Fruit fly (Drosophila melanogaster): Measurements from ENCODE around the gene CG13461.

CG13461 gene

DNA sequence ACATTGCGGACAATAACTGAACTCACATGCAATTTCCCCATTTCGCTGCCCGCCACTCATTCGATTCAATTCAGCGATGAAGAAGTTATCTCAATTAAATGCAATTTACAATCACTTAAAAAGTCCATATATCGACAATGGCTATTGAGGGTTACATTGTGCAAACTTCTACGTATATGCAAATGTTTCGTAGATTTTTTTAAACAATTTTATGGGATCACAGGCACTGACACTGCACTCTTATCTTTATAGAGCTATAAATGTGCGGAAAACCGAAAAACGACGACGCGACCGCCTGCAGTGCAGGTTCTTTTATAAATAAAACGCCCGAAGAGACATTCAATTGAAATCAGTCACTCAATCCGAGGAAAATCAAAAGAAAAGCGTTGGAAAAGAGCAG is 36.0 kb upstream of the CG13461 start:
- TF ChIP-seq h (optimal IDR thresholded peaks at IDR 0.05) (no peak), insv (optimal IDR thresholded peaks at IDR 0.05) (no peak), Sin3A (optimal IDR thresholded peaks at IDR 0.05) (no peak), ttk (optimal IDR thresholded peaks at IDR 0.05) (no peak), Myc (optimal IDR thresholded peaks at IDR 0.05) (no peak), psq (optimal IDR thresholded peaks at IDR 0.05) (no peak)

DNA sequence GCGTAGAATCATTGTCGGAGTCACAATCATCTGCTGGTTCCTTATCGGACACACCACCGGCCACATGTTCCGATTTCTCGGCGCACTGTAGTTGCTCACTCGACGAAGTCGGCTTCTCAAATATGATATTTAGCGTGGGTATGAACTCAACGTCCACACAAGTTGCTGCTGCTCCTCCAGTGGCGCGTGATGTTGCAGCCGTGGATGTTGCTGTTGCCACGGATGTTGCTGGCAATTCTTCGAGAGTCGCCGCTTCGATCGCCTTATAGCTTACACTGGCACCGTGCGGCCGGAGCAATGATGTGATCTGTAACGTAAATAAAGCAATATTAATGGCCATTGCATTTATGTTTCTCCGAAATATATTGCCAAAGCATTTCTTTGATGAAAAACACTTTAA is 32.0 kb upstream of the CG13461 start:
- TF ChIP-seq h (optimal IDR thresholded peaks at IDR 0.05) (no peak), psq (optimal IDR thresholded peaks at IDR 0.05) (no peak), insv (optimal IDR thresholded peaks at IDR 0.05) (no peak), Sin3A (optimal IDR thresholded peaks at IDR 0.05) (no peak), Myc (optimal IDR thresholded peaks at IDR 0.05) (no peak), ttk (optimal IDR thresholded peaks at IDR 0.05) (no peak)

- TF ChIP-seq Sin3A (optimal IDR thresholded peaks at IDR 0.05) (no peak), psq (optimal IDR thresholded peaks at IDR 0.05) (no peak), ttk (optimal IDR thresholded peaks at IDR 0.05) (no peak), h (optimal IDR thresholded peaks at IDR 0.05) (no peak)
Measured at dm6 chr3L:15079278-15079677, 27.0 kb upstream of the CG13461 start.

DNA sequence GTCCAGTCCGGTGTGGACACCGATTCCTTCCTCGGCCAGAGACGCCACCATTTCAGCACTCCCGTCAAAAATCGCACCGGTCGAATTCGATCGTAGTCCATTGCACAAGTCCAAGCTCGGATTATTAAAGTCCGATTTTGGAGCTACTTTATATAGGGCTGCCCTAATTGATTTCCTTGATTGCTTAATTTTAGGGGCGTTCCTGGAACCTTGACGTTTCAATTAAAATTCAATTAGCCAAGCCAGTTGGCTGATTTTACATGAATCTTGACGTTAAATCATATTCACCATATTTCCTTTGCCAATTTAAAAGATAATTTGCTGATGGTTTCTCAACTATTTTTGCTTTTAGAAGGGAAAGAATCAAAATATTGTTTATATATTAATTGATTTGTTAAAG is 26.1 kb upstream of the CG13461 start, which contains the start of gene Or71a:
Or71a (minus strand) TSS at position 101 of the 400 bp plus-strand sequence.
- TF ChIP-seq Myc (optimal IDR thresholded peaks at IDR 0.05): no peak
- TF ChIP-seq insv (optimal IDR thresholded peaks at IDR 0.05): no peak

DNA sequence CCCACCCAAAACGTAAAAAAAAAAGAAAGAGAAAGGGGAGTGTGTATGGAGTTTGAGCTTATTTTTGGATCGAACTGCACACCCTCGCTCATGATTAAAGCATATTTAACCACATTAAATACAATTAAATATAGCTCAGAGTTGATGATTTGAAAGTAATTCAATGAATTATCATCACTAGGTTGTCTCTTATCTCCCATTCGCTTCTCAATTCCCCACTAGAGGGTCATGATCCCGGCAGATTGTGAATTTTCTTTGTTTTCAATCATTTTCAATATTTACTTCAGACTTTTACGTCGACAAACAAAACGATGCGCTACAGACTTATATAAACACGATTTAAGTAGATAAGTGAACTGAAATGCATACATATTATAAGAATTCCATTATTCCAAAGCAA is 24.1 kb upstream of the CG13461 start:
- TF ChIP-seq Sin3A (optimal IDR thresholded peaks at IDR 0.05) (no peak), insv (optimal IDR thresholded peaks at IDR 0.05) (no peak), ttk (optimal IDR thresholded peaks at IDR 0.05) (no peak), h (optimal IDR thresholded peaks at IDR 0.05) (no peak), psq (optimal IDR thresholded peaks at IDR 0.05) (no peak), Myc (optimal IDR thresholded peaks at IDR 0.05) (no peak)

DNA sequence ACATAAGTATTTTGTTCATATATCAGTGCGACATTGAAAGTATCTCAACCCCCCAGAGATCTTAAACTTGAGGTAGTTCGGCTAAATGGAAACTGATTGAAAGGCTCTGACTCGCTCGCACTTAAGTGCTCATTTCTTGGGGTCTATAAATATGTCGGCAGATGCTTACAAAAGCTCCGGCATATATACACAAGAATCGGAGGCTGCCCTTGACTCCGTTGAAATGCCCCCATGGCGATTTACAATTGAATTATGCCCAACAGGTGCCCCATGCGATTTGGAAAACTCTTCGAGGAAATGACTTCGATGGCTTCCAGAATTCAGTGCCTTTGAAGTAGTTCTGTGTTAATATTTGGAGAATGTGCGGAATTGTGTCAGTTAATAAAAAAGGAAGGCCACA is 21.4 kb upstream of the CG13461 start:
- TF ChIP-seq Sin3A (optimal IDR thresholded peaks at IDR 0.05): no peak
- no peak for TF ChIP-seq Myc (optimal IDR thresholded peaks at IDR 0.05)
- TF ChIP-seq insv (optimal IDR thresholded peaks at IDR 0.05): no peak
- no peak for TF ChIP-seq ttk (optimal IDR thresholded peaks at IDR 0.05)
- TF ChIP-seq psq (optimal IDR thresholded peaks at IDR 0.05): no peak
- no peak for TF ChIP-seq h (optimal IDR thresholded peaks at IDR 0.05)

dm6 chr3L:15072149-15072548 is 19.9 kb upstream of the CG13461 start:
- TF ChIP-seq Myc (optimal IDR thresholded peaks at IDR 0.05) (no peak), h (optimal IDR thresholded peaks at IDR 0.05) (no peak), psq (optimal IDR thresholded peaks at IDR 0.05) (no peak), ttk (optimal IDR thresholded peaks at IDR 0.05) (no peak), insv (optimal IDR thresholded peaks at IDR 0.05) (no peak), Sin3A (optimal IDR thresholded peaks at IDR 0.05) (no peak)

- no peak for TF ChIP-seq insv (optimal IDR thresholded peaks at IDR 0.05)
- TF ChIP-seq h (optimal IDR thresholded peaks at IDR 0.05): no peak
- no peak for TF ChIP-seq psq (optimal IDR thresholded peaks at IDR 0.05)
- no peak for TF ChIP-seq ttk (optimal IDR thresholded peaks at IDR 0.05)
- TF ChIP-seq Sin3A (optimal IDR thresholded peaks at IDR 0.05): no peak
- no peak for TF ChIP-seq Myc (optimal IDR thresholded peaks at IDR 0.05)
Measured at dm6 chr3L:15064877-15065276, 12.6 kb upstream of the CG13461 start, which contains the start of gene Sytbeta. Gene Sytbeta, minus strand, starts transcription at chr3L:15064977.

DNA sequence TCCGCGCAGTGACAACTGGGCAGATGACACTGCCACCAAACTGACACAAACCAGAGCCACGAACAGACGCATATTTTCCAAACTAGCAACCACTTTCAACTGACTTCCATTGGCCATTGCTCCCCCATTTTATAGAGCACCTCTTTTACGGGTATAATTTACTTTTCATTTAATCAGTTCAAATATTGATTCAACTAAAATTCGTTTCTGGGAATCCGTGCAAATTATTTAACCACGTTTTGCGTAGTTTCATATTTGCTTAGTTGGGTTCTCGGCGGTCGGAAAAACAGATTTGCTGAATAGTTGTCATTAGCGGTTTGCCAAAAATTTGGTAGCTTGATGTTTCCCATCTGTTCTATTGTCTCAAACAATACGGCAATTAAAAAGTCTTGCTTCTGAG is 9.3 kb upstream of the CG13461 start, which contains the start of gene CG13460:
CG13460 (minus strand) TSS at position 101 of the 400 bp plus-strand sequence.
- TF ChIP-seq psq (optimal IDR thresholded peaks at IDR 0.05): no peak
- no peak for TF ChIP-seq Sin3A (optimal IDR thresholded peaks at IDR 0.05)
- TF ChIP-seq Myc (optimal IDR thresholded peaks at IDR 0.05): no peak
- TF ChIP-seq ttk (optimal IDR thresholded peaks at IDR 0.05): no peak
- TF ChIP-seq h (optimal IDR thresholded peaks at IDR 0.05): no peak
- no peak for TF ChIP-seq insv (optimal IDR thresholded peaks at IDR 0.05)

DNA sequence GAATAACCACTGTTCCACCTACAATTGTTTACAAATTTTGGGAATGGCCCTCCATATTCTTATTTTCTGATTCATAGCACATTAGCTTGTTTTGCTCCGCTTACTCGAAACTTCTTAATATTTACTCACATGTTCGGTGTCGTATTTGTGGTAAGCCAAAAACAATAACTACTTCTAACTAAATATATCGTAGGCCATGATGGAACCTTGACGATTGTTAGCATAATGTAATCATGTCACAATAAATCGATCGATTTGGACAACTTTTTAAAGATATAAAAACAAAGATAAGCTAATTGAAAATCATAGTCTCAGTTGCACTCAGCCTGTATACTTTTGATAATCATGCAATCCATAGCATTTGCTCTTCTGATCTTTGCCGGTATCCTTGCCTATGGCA is 2.2 kb upstream of the CG13461 start, which contains the start of gene EAChm:
EAChm (plus strand) TSS at position 301 of the 400 bp plus-strand sequence.
- TF ChIP-seq Sin3A (optimal IDR thresholded peaks at IDR 0.05) (no peak), psq (optimal IDR thresholded peaks at IDR 0.05) (no peak)

dm6 chr3L:15054035-15054434 is 1.7 kb upstream of the CG13461 start, which contains the start of gene CG18649:
Gene CG18649, minus strand, starts transcription at chr3L:15054135.
- TF ChIP-seq Myc (optimal IDR thresholded peaks at IDR 0.05) (no peak), ttk (optimal IDR thresholded peaks at IDR 0.05) (no peak), h (optimal IDR thresholded peaks at IDR 0.05) (no peak), psq (optimal IDR thresholded peaks at IDR 0.05) (no peak), insv (optimal IDR thresholded peaks at IDR 0.05) (no peak), Sin3A (optimal IDR thresholded peaks at IDR 0.05) (no peak)

DNA sequence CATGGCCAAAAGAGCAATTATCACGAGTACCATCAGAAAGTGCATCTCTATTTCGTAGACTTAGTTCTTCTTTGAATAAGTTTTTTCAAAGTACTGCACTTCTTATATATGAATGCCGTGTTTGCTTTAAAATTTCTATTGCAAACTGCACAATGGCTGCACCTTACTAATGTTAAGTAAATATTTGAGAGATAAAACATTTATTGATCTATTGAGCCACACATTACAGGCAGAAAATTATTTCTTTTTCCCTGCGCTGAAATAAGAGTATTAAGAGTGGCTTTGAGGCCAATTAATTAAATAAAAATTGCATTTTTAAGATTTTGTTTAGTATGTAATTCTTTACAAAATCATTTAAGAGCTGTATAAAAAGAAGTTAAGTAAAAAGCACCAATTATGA is 961 bp upstream of the CG13461 start, which contains the start of gene CG43680:
CG43680 (minus strand) TSS at position 101 of the 400 bp plus-strand sequence.
- TF ChIP-seq h (optimal IDR thresholded peaks at IDR 0.05) (no peak), insv (optimal IDR thresholded peaks at IDR 0.05) (no peak), Sin3A (optimal IDR thresholded peaks at IDR 0.05) (no peak), psq (optimal IDR thresholded peaks at IDR 0.05) (no peak), Myc (optimal IDR thresholded peaks at IDR 0.05) (no peak), ttk (optimal IDR thresholded peaks at IDR 0.05) (no peak)

dm6 chr3L:15051325-15051724 is 965 bp downstream of the CG13461 start, which contains the start of gene CG43679:
Gene CG43679, minus strand, starts transcription at chr3L:15051425.
- TF ChIP-seq psq (optimal IDR thresholded peaks at IDR 0.05) (no peak), insv (optimal IDR thresholded peaks at IDR 0.05) (no peak), Sin3A (optimal IDR thresholded peaks at IDR 0.05) (no peak), h (optimal IDR thresholded peaks at IDR 0.05) (no peak), Myc (optimal IDR thresholded peaks at IDR 0.05) (no peak), ttk (optimal IDR thresholded peaks at IDR 0.05) (no peak)
